Fruit fly (Drosophila melanogaster) whole organism, embryonic: Measurements from ENCODE around the gene HIPP1.

ENCODE experiments used
- Adf1 ChIP-seq: fragments of 200-800 bp; sonication (Bioruptor generic); IDR thresholded peaks from 2 replicates; pipeline ENCODE4 v1.3.6; 2022; ENCODE audit warnings: missing biosample characterization, missing genetic modification characterization
- Atf3 ChIP-seq: fragments of 200-800 bp; sonication (Bioruptor generic); optimal IDR thresholded peaks from 3 replicates; lab custom pipeline; 2016; ENCODE audit warnings: missing biosample characterization, missing genetic modification characterization
- CG10431 ChIP-seq: fragments of 200-800 bp; sonication (Bioruptor generic); optimal IDR thresholded peaks from 3 replicates; lab custom pipeline; 2018; ENCODE audit warnings: missing biosample characterization, mild to moderate bottlenecking, missing genetic modification characterization
- CG10654 ChIP-seq: fragments of 200-800 bp; sonication (Bioruptor generic); optimal IDR thresholded peaks from 2 replicates; lab custom pipeline; 2016; ENCODE audit warnings: missing biosample characterization, missing genetic modification characterization
- CG12769 ChIP-seq: fragments of 200-800 bp; sonication (Bioruptor generic); optimal IDR thresholded peaks from 2 replicates; lab custom pipeline; 2019; ENCODE audit warnings: missing biosample characterization, mild to moderate bottlenecking, missing genetic modification characterization, moderate library complexity
- CG13287 ChIP-seq: fragments of 200-800 bp; sonication (Bioruptor generic); IDR thresholded peaks from 2 replicates; pipeline ENCODE4 v1.3.6; 2022; ENCODE audit warnings: missing biosample characterization, missing genetic modification characterization; ENCODE audit not compliant: partially characterized antibody
- CG13624 ChIP-seq: fragments of 200-800 bp; sonication (Bioruptor generic); optimal IDR thresholded peaks from 2 replicates; lab custom pipeline; 2016; ENCODE audit warnings: missing biosample characterization, missing genetic modification characterization
- CG14050 ChIP-seq: fragments of 200-800 bp; sonication (Bioruptor generic); IDR thresholded peaks from 3 replicates; pipeline ENCODE4 v1.3.6; 2022; ENCODE audit warnings: missing biosample characterization, missing genetic modification characterization
- CG15269 ChIP-seq: fragments of 200-800 bp; sonication (Bioruptor generic); optimal IDR thresholded peaks from 2 replicates; lab custom pipeline; 2018; ENCODE audit warnings: missing biosample characterization, mild to moderate bottlenecking, missing genetic modification characterization, moderate library complexity
- CG17361 ChIP-seq: fragments of 200-800 bp; sonication (Bioruptor generic); IDR thresholded peaks from 3 replicates; pipeline ENCODE4 v1.3.6; 2022; ENCODE audit warnings: missing biosample characterization, missing genetic modification characterization
- CG17568 ChIP-seq: fragments of 200-800 bp; sonication (Bioruptor generic); optimal IDR thresholded peaks from 2 replicates; lab custom pipeline; 2018; ENCODE audit warnings: missing biosample characterization, mild to moderate bottlenecking, missing genetic modification characterization, moderate library complexity
- CG17802 ChIP-seq: fragments of 200-800 bp; sonication (Bioruptor generic); optimal IDR thresholded peaks from 2 replicates; lab custom pipeline; 2018; ENCODE audit warnings: missing biosample characterization, mild to moderate bottlenecking, missing genetic modification characterization, moderate library complexity
- CG17912 ChIP-seq: fragments of 200-800 bp; sonication (Bioruptor generic); optimal IDR thresholded peaks from 2 replicates; lab custom pipeline; 2018; ENCODE audit warnings: missing biosample characterization, mild to moderate bottlenecking, missing genetic modification characterization
- CG18011 ChIP-seq: fragments of 200-800 bp; sonication (Bioruptor generic); optimal IDR thresholded peaks from 2 replicates; lab custom pipeline; 2017; ENCODE audit warnings: missing biosample characterization, missing genetic modification characterization, mild to moderate bottlenecking, moderate library complexity, missing genotype
- CG1832 ChIP-seq: fragments of 200-800 bp; sonication (Bioruptor generic); optimal IDR thresholded peaks from 2 replicates; lab custom pipeline; 2017; ENCODE audit warnings: missing biosample characterization, mild to moderate bottlenecking, missing genetic modification characterization, inconsistent platforms
- CG31441 ChIP-seq: fragments of 200-800 bp; sonication (Bioruptor generic); IDR thresholded peaks from 2 replicates; pipeline ENCODE4 v1.3.6; 2022; ENCODE audit warnings: missing biosample characterization, missing genetic modification characterization
- CG3281 ChIP-seq: fragments of 200-800 bp; sonication (Bioruptor generic); optimal IDR thresholded peaks from 3 replicates; lab custom pipeline; 2017; ENCODE audit warnings: missing biosample characterization, mild to moderate bottlenecking, missing genetic modification characterization
- CG33557 ChIP-seq: fragments of 200-800 bp; sonication (Bioruptor generic); optimal IDR thresholded peaks from 2 replicates; lab custom pipeline; 2019; ENCODE audit warnings: missing biosample characterization, mild to moderate bottlenecking, missing genetic modification characterization, moderate library complexity
- CG34376 ChIP-seq: fragments of 200-800 bp; sonication (Bioruptor generic); optimal IDR thresholded peaks from 2 replicates; lab custom pipeline; 2018; ENCODE audit warnings: missing biosample characterization, mild to moderate bottlenecking, missing genetic modification characterization
- CG42726 ChIP-seq: fragments of 200-800 bp; sonication (Bioruptor generic); IDR thresholded peaks from 2 replicates; pipeline ENCODE4 v1.3.6; 2022; ENCODE audit warnings: missing biosample characterization, missing genetic modification characterization; ENCODE audit not compliant: partially characterized antibody
- CG4360 ChIP-seq: fragments of 200-800 bp; sonication (Bioruptor generic); IDR thresholded peaks from 2 replicates; pipeline ENCODE4 v1.3.6; 2022; ENCODE audit warnings: missing biosample characterization, missing genetic modification characterization
- CG9727 ChIP-seq: fragments of 200-800 bp; sonication (Bioruptor generic); optimal IDR thresholded peaks from 3 replicates; lab custom pipeline; 2017; ENCODE audit warnings: missing biosample characterization, mild to moderate bottlenecking, missing genetic modification characterization
- D19B ChIP-seq: fragments of 200-800 bp; sonication (Bioruptor generic); optimal IDR thresholded peaks from 2 replicates; lab custom pipeline; 2017; ENCODE audit warnings: missing biosample characterization, mild to moderate bottlenecking, missing genetic modification characterization
- Dfd ChIP-seq, 2 experiments: fragments of >200 bp; optimal IDR thresholded peaks; 2 replicates each; lab custom pipeline; 2017; ENCODE audit warnings: missing biosample characterization in 2 of 2, missing genetic modification characterization in 2 of 2
- ERR ChIP-seq: fragments of 200-800 bp; sonication (Bioruptor generic); optimal IDR thresholded peaks from 2 replicates; lab custom pipeline; 2016; ENCODE audit warnings: missing biosample characterization, missing genetic modification characterization
- GATAe ChIP-seq: fragments of 200-800 bp; sonication (Bioruptor generic); conservative IDR thresholded peaks from 2 replicates; pipeline ENCODE4 v1.3.6; 2022; ENCODE audit warnings: missing biosample characterization, missing genetic modification characterization
- Hand ChIP-seq: fragments of 200-800 bp; sonication (Bioruptor generic); optimal IDR thresholded peaks from 2 replicates; lab custom pipeline; 2017; ENCODE audit warnings: mild to moderate bottlenecking, missing biosample characterization, missing genetic modification reagents, missing genetic modification characterization
- Hr51 ChIP-seq, 2 experiments: fragments of 200-800 bp; sonication (Bioruptor generic); optimal IDR thresholded peaks; 2 replicates in 1 of 2; 3 replicates in 1 of 2; lab custom pipeline; 2016 to 2018; ENCODE audit warnings: missing biosample characterization in 2 of 2, missing genetic modification characterization in 2 of 2, mild to moderate bottlenecking in 1 of 2, moderate library complexity in 1 of 2
- Hsf ChIP-seq: fragments of 200-800 bp; sonication (Bioruptor generic); optimal IDR thresholded peaks from 3 replicates; lab custom pipeline; 2016; ENCODE audit warnings: missing biosample characterization, missing genetic modification characterization
- Scr ChIP-seq: fragments of 200-800 bp; sonication (Bioruptor generic); IDR thresholded peaks from 2 replicates; pipeline ENCODE4 v1.3.6; 2022; ENCODE audit warnings: missing biosample characterization, missing genetic modification characterization; ENCODE audit not compliant: partially characterized antibody
- bbx ChIP-seq: fragments of 200-800 bp; sonication (Bioruptor generic); IDR thresholded peaks from 2 replicates; pipeline ENCODE4 v1.3.6; 2022; ENCODE audit warnings: missing biosample characterization, missing genetic modification characterization; ENCODE audit not compliant: partially characterized antibody
- cad ChIP-seq: fragments of >200 bp; optimal IDR thresholded peaks from 2 replicates; lab custom pipeline; 2017; ENCODE audit warnings: missing biosample characterization, missing genetic modification characterization
- eve ChIP-seq, 2 experiments: fragments of >200 bp; optimal IDR thresholded peaks; 2 replicates each; lab custom pipeline; 2017; ENCODE audit warnings: missing biosample characterization in 2 of 2, missing genetic modification characterization in 2 of 2
- kah ChIP-seq: fragments of 200-800 bp; sonication (Bioruptor generic); optimal IDR thresholded peaks from 2 replicates; lab custom pipeline; 2018; ENCODE audit warnings: missing biosample characterization, mild to moderate bottlenecking, missing genetic modification characterization
- ken ChIP-seq: fragments of 200-800 bp; sonication (Bioruptor generic); IDR thresholded peaks from 3 replicates; pipeline ENCODE4 v1.3.6; 2022; ENCODE audit warnings: missing biosample characterization, missing genetic modification characterization
- knrl ChIP-seq: fragments of 200-800 bp; sonication (Bioruptor generic); IDR thresholded peaks from 3 replicates; pipeline ENCODE4 v1.3.6; 2022; ENCODE audit warnings: missing biosample characterization, missing genetic modification characterization; ENCODE audit not compliant: partially characterized antibody
- lab ChIP-seq: fragments of 200-800 bp; sonication (Bioruptor generic); optimal IDR thresholded peaks from 3 replicates; lab custom pipeline; 2017; ENCODE audit warnings: missing biosample characterization, missing genetic modification characterization, mild to moderate bottlenecking, moderate library complexity, missing genetic modification reagents
- lola ChIP-seq, 3 experiments: fragments of >200 bp in 2 of 3; fragments of 200-800 bp in 1 of 3; sonication (Bioruptor generic) in 1 of 3; optimal IDR thresholded peaks; 2 replicates each; lab custom pipeline; 2017 to 2019; ENCODE audit warnings: missing biosample characterization in 3 of 3, missing genetic modification characterization in 3 of 3, mild to moderate bottlenecking in 1 of 3, moderate library complexity in 1 of 3
- mam ChIP-seq: fragments of 200-800 bp; sonication (Bioruptor generic); optimal IDR thresholded peaks from 3 replicates; lab custom pipeline; 2016; ENCODE audit warnings: missing biosample characterization, missing genetic modification characterization
- mirr ChIP-seq: fragments of 200-800 bp; sonication (Bioruptor generic); optimal IDR thresholded peaks from 3 replicates; lab custom pipeline; 2018; ENCODE audit warnings: missing biosample characterization, mild to moderate bottlenecking, missing genetic modification characterization
- onecut ChIP-seq: fragments of 200-800 bp; sonication (Bioruptor generic); IDR thresholded peaks from 2 replicates; pipeline ENCODE4 v1.3.6; 2022; ENCODE audit warnings: missing biosample characterization, missing genetic modification characterization
- otp ChIP-seq: fragments of 200-800 bp; sonication (Bioruptor generic); IDR thresholded peaks from 3 replicates; pipeline ENCODE4, ENCODE4 v1.3.6; 2022; ENCODE audit warnings: missing biosample characterization, missing genetic modification characterization
- rib ChIP-seq: fragments of 200-800 bp; sonication (Bioruptor generic); IDR thresholded peaks from 2 replicates; pipeline ENCODE4 v1.3.6; 2022; ENCODE audit warnings: missing biosample characterization, missing genetic modification characterization
- toy ChIP-seq: fragments of 200-800 bp; sonication (Bioruptor generic); IDR thresholded peaks from 2 replicates; pipeline ENCODE4 v1.3.6; 2022; ENCODE audit warnings: missing biosample characterization, missing genetic modification characterization
- vnd ChIP-seq: fragments of 200-800 bp; sonication (Bioruptor generic); IDR thresholded peaks from 3 replicates; pipeline ENCODE4 v1.3.6; 2022; ENCODE audit warnings: missing biosample characterization, missing genetic modification characterization; ENCODE audit not compliant: partially characterized antibody
- z ChIP-seq: fragments of 200-800 bp; sonication (Bioruptor generic); IDR thresholded peaks from 3 replicates; pipeline ENCODE4 v1.3.6; 2022; ENCODE audit warnings: missing biosample characterization, missing genetic modification characterization
- zen2 ChIP-seq: fragments of 200-800 bp; sonication (Bioruptor generic); IDR thresholded peaks from 3 replicates; pipeline ENCODE4 v1.3.6; 2022; ENCODE audit warnings: missing biosample characterization, missing genetic modification characterization; ENCODE audit not compliant: partially characterized antibody

HIPP1 gene

DNA sequence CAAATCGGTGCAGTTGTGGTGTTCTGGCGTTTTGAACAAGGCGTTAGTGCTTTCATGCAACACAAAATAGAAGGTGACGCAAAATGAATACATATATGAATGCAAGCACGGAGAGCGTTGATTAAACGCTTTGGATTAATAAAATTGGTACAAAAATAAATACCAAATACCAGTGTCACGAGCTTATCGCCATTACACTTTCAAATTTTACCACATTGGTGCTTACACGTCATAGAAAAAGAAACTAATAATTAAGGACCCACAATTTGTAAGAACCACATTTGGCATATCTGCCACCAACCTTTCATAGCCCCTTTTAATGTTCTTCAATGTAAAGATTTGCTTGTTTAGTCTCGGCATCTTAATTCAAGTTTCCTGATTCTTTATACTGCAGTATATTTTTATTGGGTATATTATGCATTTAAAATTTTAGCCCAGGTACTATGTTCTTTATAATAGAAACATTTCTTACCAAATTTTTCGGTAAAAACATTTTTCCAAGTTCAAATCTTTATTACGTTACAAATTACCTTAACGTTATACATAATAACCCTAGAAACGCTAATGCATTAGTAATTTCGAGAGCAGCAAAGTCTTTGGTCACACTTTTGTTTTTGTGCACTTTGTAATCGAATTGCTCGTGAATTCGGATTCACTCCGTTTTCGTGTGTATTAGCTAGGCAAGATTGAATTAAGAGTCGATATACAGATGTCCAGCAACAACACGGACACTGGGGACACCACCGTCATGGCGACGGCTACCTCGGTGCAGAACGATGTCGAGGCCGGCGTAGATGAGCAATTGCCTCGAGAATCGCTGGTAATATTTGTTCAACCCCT lies 31.0 kb upstream of the HIPP1 start, which contains the start of the genes Pex16 and Pex14 (continued):
- TF ChIP-seq Hand (GFP tag; lab: Kevin White, UChicago) (no peak), mam (GFP tag; lab: Kevin White, UChicago) (peak; percentile 87), Scr (GFP tag; lab: Robert Waterston, UW) (no peak), bbx (GFP tag; lab: Robert Waterston, UW) (no peak), CG18011 (GFP tag; lab: Kevin White, UChicago) (peak; percentile 50), CG4360 (GFP tag; lab: Robert Waterston, UW) (no peak), D19B (GFP tag; lab: Kevin White, UChicago) (peak; percentile 53), CG34376 (GFP tag; lab: Kevin White, UChicago) (no peak), CG12769 (tag; lab: Kevin White, UChicago) (no peak), Hr51 (GFP tag; optimal IDR thresholded peaks at IDR 0.05; lab: Kevin White, UChicago) (peak in 1 of 2 experiments; percentile 70), Adf1 (0 out of 2 replicates have a peak, but pooled peaks have one; percentile 8), lab (GFP tag; lab: Kevin White, UChicago) (peak; percentile 64), CG13287 (GFP tag; lab: Robert Waterston, UW) (no peak), cad (GFP tag; lab: Kevin White, UChicago) (no peak), Atf3 (peak; percentile 75), Hsf (GFP tag; lab: Kevin White, UChicago) (peak; percentile 82), CG31441 (GFP tag; lab: Robert Waterston, UW) (no peak; the same call in 1 of the 2 replicates), mirr (GFP tag; lab: Kevin White, UChicago) (no peak), CG10654 (GFP tag; lab: Kevin White, UChicago) (peak; percentile 37), eve (GFP tag; optimal IDR thresholded peaks at IDR 0.05; lab: Kevin White, UChicago) (no peak), CG1832 (GFP tag; lab: Kevin White, UChicago) (no peak), CG17912 (GFP tag; lab: Kevin White, UChicago) (peak; percentile 25), zen2 (GFP tag; lab: Robert Waterston, UW) (no peak), CG17361 (GFP tag; lab: Robert Waterston, UW) (peak; percentile 86), CG17568 (GFP tag; lab: Kevin White, UChicago) (no peak), CG42726 (GFP tag; lab: Robert Waterston, UW) (no peak), CG14050 (GFP tag; lab: Robert Waterston, UW) (peak; percentile 45; the same call in 2 of the 3 replicates), Dfd (GFP tag; optimal IDR thresholded peaks at IDR 0.05; lab: Kevin White, UChicago) (peak in 1 of 2 experiments; percentile 22), CG33557 (GFP tag; lab: Kevin White, UChicago) (peak; percentile 6), ERR (GFP tag; lab: Kevin White, UChicago) (no peak), CG17802 (peak; percentile 34), kah (no peak), GATAe (GFP tag; lab: Robert Waterston, UW) (peak; percentile 47; the same call in 1 of the 2 replicates), CG3281 (peak; percentile 64), z (GFP tag; lab: Robert Waterston, UW) (no peak), knrl (GFP tag; lab: Robert Waterston, UW) (no peak), rib (no peak), CG9727 (GFP tag; lab: Kevin White, UChicago) (peak; percentile 69), CG13624 (peak; percentile 78), onecut (GFP tag; lab: Robert Waterston, UW) (peak; percentile 25; the same call in 1 of the 2 replicates), ken (GFP tag; lab: Robert Waterston, UW) (peak; percentile 77; the same call in 2 of the 3 replicates), otp (GFP tag; lab: Robert Waterston, UW) (no peak), vnd (no peak), toy (GFP tag; lab: Robert Waterston, UW) (no peak), CG15269 (tag; lab: Kevin White, UChicago) (peak; percentile 68), lola (GFP tag; optimal IDR thresholded peaks at IDR 0.05; lab: Kevin White, UChicago) (peak in 1 of 3 experiments; percentile 72), CG10431 (GFP tag; lab: Kevin White, UChicago) (no peak)
